Worm (Caenorhabditis elegans): Measurements from ENCODE around the gene nlp-47.

Gene nlp-47

DNA sequence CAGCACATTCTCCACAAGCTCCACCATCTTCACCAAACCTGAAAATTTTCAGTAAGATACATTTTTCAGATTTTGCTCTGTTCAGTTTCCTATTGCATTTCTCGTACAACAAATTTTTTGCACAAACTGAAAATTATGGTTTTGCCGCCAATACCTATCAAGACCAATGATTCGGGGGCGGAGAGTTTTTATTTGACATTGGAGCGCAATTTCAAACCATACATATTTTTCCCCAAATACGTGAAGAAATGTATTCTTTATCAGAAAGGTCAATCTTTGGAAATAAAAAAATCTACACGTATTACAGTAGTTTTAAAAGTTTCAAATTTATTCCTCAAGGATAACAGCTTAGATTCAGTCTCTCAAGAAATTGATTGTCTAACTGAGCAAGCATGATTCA, 24.2 kb upstream of the nlp-47 start, which contains the start of gene F36H12.5:
TSS of gene F36H12.5 (plus strand) at position 301 of the 400 bp plus-strand sequence.
- TF ChIP-seq nhr-179 (tag; optimal IDR thresholded peaks at IDR 0.05) (no peak), sptf-2 (GFP tag; optimal IDR thresholded peaks at IDR 0.05) (no peak), ets-4 (GFP tag; optimal IDR thresholded peaks at IDR 0.05) (no peak), F49E8.2 (tag; optimal IDR thresholded peaks at IDR 0.05; ENCODE audit: insufficient read depth) (no peak), madf-8 (GFP tag; conservative IDR thresholded peaks at IDR 0.05) (no peak), rpc-1 (optimal IDR thresholded peaks at IDR 0.05) (no peak), rpc-1 (tag; optimal IDR thresholded peaks at IDR 0.05) (no peak), Y95B8A.8 (GFP tag; IDR thresholded peaks at IDR 0.05) (no peak), aptf-2 (GFP tag; conservative IDR thresholded peaks at IDR 0.05) (no peak), ccch-3 (GFP tag; optimal IDR thresholded peaks at IDR 0.05) (no peak), B0261.1 (tag; optimal IDR thresholded peaks at IDR 0.05) (no peak), ztf-18 (tag; optimal IDR thresholded peaks at IDR 0.05) (no peak), unc-62 (GFP tag; optimal IDR thresholded peaks at IDR 0.05) (no peak)

- TF ChIP-seq snpc-1.1 (tag; optimal IDR thresholded peaks at IDR 0.05; ENCODE audit: insufficient read depth): no peak
- TF ChIP-seq tlf-1 (GFP tag; optimal IDR thresholded peaks at IDR 0.05): no peak
- no peak for TF ChIP-seq egrh-3 (GFP tag; IDR thresholded peaks at IDR 0.05)
- no peak for TF ChIP-seq F10E7.11 (tag; optimal IDR thresholded peaks at IDR 0.05)
- TF ChIP-seq ztf-28 (GFP tag; IDR thresholded peaks at IDR 0.05): no peak
- TF ChIP-seq rpc-1 (optimal IDR thresholded peaks at IDR 0.05): no peak
- TF ChIP-seq rpc-1 (tag; optimal IDR thresholded peaks at IDR 0.05): no peak
- no peak for TF ChIP-seq Y67H2A.10 (GFP tag; conservative IDR thresholded peaks at IDR 0.05)
- no peak for TF ChIP-seq ztf-26 (tag; optimal IDR thresholded peaks at IDR 0.05)
- no peak for TF ChIP-seq ztf-22 (GFP tag; optimal IDR thresholded peaks at IDR 0.05)
- no peak for TF ChIP-seq ztf-3 (GFP tag; optimal IDR thresholded peaks at IDR 0.05)
- no peak for TF ChIP-seq rcor-1 (GFP tag; IDR thresholded peaks at IDR 0.05)
- no peak for TF ChIP-seq lin-54 (GFP tag; optimal IDR thresholded peaks at IDR 0.05)
- TF ChIP-seq ztf-18 (tag; optimal IDR thresholded peaks at IDR 0.05): no peak
- TF ChIP-seq sea-2 (GFP tag; IDR thresholded peaks at IDR 0.05): no peak
- no peak for TF ChIP-seq F57C9.4 (tag; optimal IDR thresholded peaks at IDR 0.05)
Measured at ce11 chrIV:5268803-5269202, 21.8 kb upstream of the nlp-47 start, which contains the start of gene F36H12.4. Gene F36H12.4, plus strand, starts transcription at chrIV:5269103.

DNA sequence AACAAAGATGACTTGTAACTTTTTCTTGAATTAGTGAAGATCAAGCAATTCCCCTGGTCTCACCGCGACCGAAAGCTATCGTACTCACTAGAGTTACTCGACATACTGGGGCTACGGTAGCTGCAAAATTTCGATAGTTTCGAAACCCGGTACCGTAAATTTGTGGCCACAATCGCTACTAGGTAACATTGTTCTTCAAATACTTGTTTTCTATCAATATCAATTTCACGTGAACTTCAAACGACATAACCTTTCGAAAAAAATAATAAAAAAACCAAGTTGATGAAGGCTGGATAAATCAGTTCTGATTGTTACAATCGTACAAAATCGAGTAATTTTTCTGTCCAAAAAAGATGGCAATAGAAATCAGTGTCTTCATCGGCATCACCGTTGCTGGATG, 18.1 kb upstream of the nlp-47 start, which contains the start of gene F36H12.3:
TSS of gene F36H12.3 (plus strand) at position 301 of the 400 bp plus-strand sequence.
- TF ChIP-seq F33H1.4 (GFP tag; IDR thresholded peaks at IDR 0.05) (no peak), dpl-1 (GFP tag; optimal IDR thresholded peaks at IDR 0.05) (no peak), ceh-100 (GFP tag; IDR thresholded peaks at IDR 0.05) (no peak), F49E8.2 (tag; optimal IDR thresholded peaks at IDR 0.05; ENCODE audit: insufficient read depth) (no peak), bed-1 (GFP tag; IDR thresholded peaks at IDR 0.05) (no peak), zfh-2 (GFP tag; conservative IDR thresholded peaks at IDR 0.05) (no peak), fkh-3 (tag; optimal IDR thresholded peaks at IDR 0.05) (no peak)

- TF ChIP-seq sptf-2 (GFP tag; optimal IDR thresholded peaks at IDR 0.05) (no peak), rpc-1 (optimal IDR thresholded peaks at IDR 0.05) (no peak), rpc-1 (tag; optimal IDR thresholded peaks at IDR 0.05) (no peak), F23B12.7 (tag; optimal IDR thresholded peaks at IDR 0.05; ENCODE audit: insufficient read depth) (no peak), ZK185.1 (tag; optimal IDR thresholded peaks at IDR 0.05; ENCODE audit: poor library complexity, severe bottlenecking) (no peak), fkh-3 (tag; optimal IDR thresholded peaks at IDR 0.05) (no peak), madf-3 (GFP tag; IDR thresholded peaks at IDR 0.05) (no peak), F49E8.2 (tag; optimal IDR thresholded peaks at IDR 0.05; ENCODE audit: insufficient read depth) (no peak), lir-1 (GFP tag; conservative IDR thresholded peaks at IDR 0.05) (no peak), nhr-179 (tag; optimal IDR thresholded peaks at IDR 0.05) (no peak), ceh-58 (GFP tag; IDR thresholded peaks at IDR 0.05) (no peak), unc-130 (GFP tag; optimal IDR thresholded peaks at IDR 0.05) (no peak), hlh-26 (GFP tag; conservative IDR thresholded peaks at IDR 0.05) (no peak)
Measured at ce11 chrIV:5273385-5273784, 17.3 kb upstream of the nlp-47 start.
